Worm (Caenorhabditis elegans): ENCODE results near the gene C33A12.19.

DNA sequence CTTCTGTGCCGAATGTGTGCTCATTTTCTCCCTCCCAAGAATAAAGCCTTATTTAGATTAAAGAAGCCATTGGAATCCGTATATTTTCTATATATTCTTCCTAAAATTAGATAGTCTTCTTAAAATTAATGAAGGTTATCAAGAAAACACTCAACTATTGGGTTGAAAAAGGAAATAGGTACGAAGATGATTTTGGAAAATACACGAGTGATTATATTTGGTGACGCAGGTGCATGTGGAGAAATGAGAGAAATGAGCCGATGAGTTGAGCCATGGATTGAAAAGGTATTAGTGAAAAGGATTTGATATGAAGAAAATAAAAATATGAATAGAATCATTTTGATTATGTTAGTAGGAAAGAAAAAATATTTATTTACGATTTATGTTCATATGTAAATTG, 35.9 kb upstream of the C33A12.19 start, which contains the start of gene cng-3:
- TF ChIP-seq aly-1 (tag; optimal IDR thresholded peaks at IDR 0.05) (no peak), sea-1 (GFP tag; conservative IDR thresholded peaks at IDR 0.05) (no peak), hmbx-1 (tag; optimal IDR thresholded peaks at IDR 0.05) (no peak), ceh-13 (GFP tag; optimal IDR thresholded peaks at IDR 0.05) (no peak)
